Worm (Caenorhabditis elegans) whole organism, early embryonic: Measurements from ENCODE around the gene ubxn-4.

Experiments used
- F13C5.2 ChIP-seq: sonication (generic microtip); optimal IDR thresholded peaks from 2 replicates; lab custom pipeline; 2017; ENCODE audit warnings: mild to moderate bottlenecking, missing genetic modification characterization, inconsistent platforms, missing compliant biosample characterization
- ama-1 ChIP-seq: fragments of 150-350 bp; optimal IDR thresholded peaks from 2 replicates; lab custom pipeline; 2014
- pes-1 ChIP-seq: fragments of 200-800 bp; sonication (Bioruptor generic); IDR thresholded peaks from 2 replicates; pipeline ENCODE4 v1.3.6; 2022; ENCODE audit warnings: missing genetic modification reagents, missing genetic modification characterization, missing compliant biosample characterization
- scrt-1 ChIP-seq: fragments of 200-800 bp; sonication (Bioruptor generic); IDR thresholded peaks from 2 replicates; pipeline ENCODE4 v1.3.6; 2022; ENCODE audit warnings: missing genetic modification characterization, missing compliant biosample characterization

ce11 chrIII:8368619-8369018 is 36.7 kb downstream of the ubxn-4 start, which contains the start of gene R05D3.9:
- TF ChIP-seq ama-1 (lab: Kevin White, UChicago) (no peak), scrt-1 (GFP tag; lab: Robert Waterston, UW) (no peak), pes-1 (GFP tag; lab: Robert Waterston, UW) (no peak), F13C5.2 (tag; lab: Kevin White, UChicago) (no peak)
